Fruit fly (Drosophila melanogaster) whole organism, embryonic: Measurements from ENCODE around the gene CG2006.

Experiments
- CG10654 ChIP-seq: fragments of 200-800 bp; sonication (Bioruptor generic); optimal IDR thresholded peaks from 2 replicates; lab custom pipeline; 2016; ENCODE audit warnings: missing biosample characterization, missing genetic modification characterization
- CG1603 ChIP-seq: fragments of 200-800 bp; sonication (Bioruptor generic); optimal IDR thresholded peaks from 2 replicates; lab custom pipeline; 2019; ENCODE audit warnings: missing biosample characterization, mild to moderate bottlenecking, missing genetic modification characterization, moderate library complexity
- CG31441 ChIP-seq: fragments of 200-800 bp; sonication (Bioruptor generic); IDR thresholded peaks from 2 replicates; pipeline ENCODE4 v1.3.6; 2022; ENCODE audit warnings: missing biosample characterization, missing genetic modification characterization
- CG4360 ChIP-seq: fragments of 200-800 bp; sonication (Bioruptor generic); IDR thresholded peaks from 2 replicates; pipeline ENCODE4 v1.3.6; 2022; ENCODE audit warnings: missing biosample characterization, missing genetic modification characterization
- CG4820 ChIP-seq: fragments of 200-800 bp; sonication (Bioruptor generic); optimal IDR thresholded peaks from 3 replicates; lab custom pipeline; 2016; ENCODE audit warnings: missing biosample characterization, missing genetic modification characterization
- CG7271 ChIP-seq: fragments of 200-800 bp; sonication (Bioruptor generic); optimal IDR thresholded peaks from 2 replicates; lab custom pipeline; 2018; ENCODE audit warnings: missing biosample characterization, mild to moderate bottlenecking, missing genetic modification characterization, moderate library complexity
- H15 ChIP-seq: fragments of 200-800 bp; sonication (Bioruptor generic); IDR thresholded peaks from 3 replicates; pipeline ENCODE4 v1.3.6; 2022; ENCODE audit warnings: missing biosample characterization, missing genetic modification characterization
- Sin3A ChIP-seq: fragments of >200 bp; optimal IDR thresholded peaks from 2 replicates; lab custom pipeline; 2018
- h ChIP-seq: fragments of >200 bp; optimal IDR thresholded peaks from 2 replicates; lab custom pipeline; 2017
- lab ChIP-seq: fragments of 200-800 bp; sonication (Bioruptor generic); optimal IDR thresholded peaks from 3 replicates; lab custom pipeline; 2017; ENCODE audit warnings: missing biosample characterization, missing genetic modification characterization, mild to moderate bottlenecking, moderate library complexity, missing genetic modification reagents
- scrt ChIP-seq: fragments of 200-800 bp; sonication (Bioruptor generic); optimal IDR thresholded peaks from 2 replicates; lab custom pipeline; 2018; ENCODE audit warnings: missing biosample characterization, mild to moderate bottlenecking, missing genetic modification characterization, moderate library complexity

DNA sequence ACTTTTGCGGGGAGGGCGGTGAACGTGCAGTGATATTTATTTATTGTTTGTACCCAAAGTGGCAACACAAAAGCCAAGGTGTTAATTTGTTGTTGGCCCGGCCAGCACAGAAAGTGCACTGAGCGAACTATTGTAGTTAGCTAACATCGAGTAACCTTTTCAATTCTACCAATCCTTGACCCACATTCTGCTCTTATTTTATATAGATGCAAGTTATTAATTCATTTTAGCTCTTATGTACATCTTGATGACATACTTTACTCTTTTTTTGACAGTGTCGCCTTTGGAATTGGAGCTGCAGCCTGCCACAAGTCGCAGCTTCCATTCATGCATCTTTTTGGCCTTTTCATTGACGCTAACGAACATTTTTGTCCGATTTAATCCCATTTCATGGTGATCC is 49.2 kb downstream of the CG2006 start:
- TF ChIP-seq lab (GFP tag; lab: Kevin White, UChicago) (no peak), h (lab: Kevin White, UChicago) (no peak), CG7271 (tag; lab: Kevin White, UChicago) (no peak), CG1603 (no peak), H15 (GFP tag; lab: Robert Waterston, UW) (no peak), scrt (GFP tag; lab: Kevin White, UChicago) (no peak), Sin3A (no peak), CG10654 (no peak), CG4820 (GFP tag; lab: Kevin White, UChicago) (no peak), CG31441 (GFP tag; lab: Robert Waterston, UW) (no peak), CG4360 (GFP tag; lab: Robert Waterston, UW) (no peak)
